Fruit fly (Drosophila melanogaster): ENCODE results near the gene pyx.
A peak's percentile ranks its signal among the peaks of the same experiment; 100 is the strongest.

The pyx gene

dm6 chr3L:177938-178337 lies 44.9 kb downstream of the pyx start:
- TF ChIP-seq CG3032 (tag; optimal IDR thresholded peaks at IDR 0.05) (no peak), CG8119 (GFP tag; IDR thresholded peaks at IDR 0.05) (no peak), OdsH (GFP tag; optimal IDR thresholded peaks at IDR 0.05) (no peak), lz (GFP tag; optimal IDR thresholded peaks at IDR 0.05) (no peak), CG8319 (GFP tag; optimal IDR thresholded peaks at IDR 0.05) (no peak), Eip78C (GFP tag) (peak; percentile 46), dsx (GFP tag; optimal IDR thresholded peaks at IDR 0.05; ENCODE audit: poor library complexity, severe bottlenecking) (peak; percentile 9), fd59A (GFP tag; optimal IDR thresholded peaks at IDR 0.05) (no peak), pdm3 (GFP tag; optimal IDR thresholded peaks at IDR 0.05) (no peak), Smox (GFP tag; optimal IDR thresholded peaks at IDR 0.05) (no peak), Eip75B (GFP tag; optimal IDR thresholded peaks at IDR 0.05) (no peak), eg (GFP tag; IDR thresholded peaks at IDR 0.05) (0 out of 3 replicates have a peak, but pooled peaks have one; percentile 28), fkh (GFP tag; optimal IDR thresholded peaks at IDR 0.05) (peak; percentile 11), ss (GFP tag; optimal IDR thresholded peaks at IDR 0.05) (peak; percentile 23 to 62), CG15336 (GFP tag; IDR thresholded peaks at IDR 0.05) (no peak), Sox102F (GFP tag; optimal IDR thresholded peaks at IDR 0.05) (no peak), CG1621 (tag; optimal IDR thresholded peaks at IDR 0.05) (peak; percentile 83), Met (GFP tag; optimal IDR thresholded peaks at IDR 0.05) (no peak), CG31627 (GFP tag; optimal IDR thresholded peaks at IDR 0.05) (no peak), CG7368 (GFP tag; optimal IDR thresholded peaks at IDR 0.05) (no peak), acj6 (GFP tag; optimal IDR thresholded peaks at IDR 0.05) (no peak), salr (GFP tag; optimal IDR thresholded peaks at IDR 0.05) (no peak), Hr4 (GFP tag; optimal IDR thresholded peaks at IDR 0.05) (no peak)

dm6 chr3L:175949-176348 lies 46.9 kb downstream of the pyx start, which contains the start of gene CG7049:
TSS of gene CG7049 (minus strand) at chr3L:176228.
- TF ChIP-seq Gug (GFP tag; IDR thresholded peaks at IDR 0.05) = no peak
- no peak for TF ChIP-seq CG9139 (GFP tag; optimal IDR thresholded peaks at IDR 0.05)
- TF ChIP-seq Ets96B (tag; optimal IDR thresholded peaks at IDR 0.05) = no peak
- peak; percentile 18 for TF ChIP-seq CG1621 (tag; optimal IDR thresholded peaks at IDR 0.05)
- TF ChIP-seq lz (GFP tag; optimal IDR thresholded peaks at IDR 0.05) = no peak
- TF ChIP-seq CG16779 (tag; optimal IDR thresholded peaks at IDR 0.05) = no peak
- no peak for TF ChIP-seq CG6163 (GFP tag; IDR thresholded peaks at IDR 0.05)
- no peak for TF ChIP-seq Smox (GFP tag; optimal IDR thresholded peaks at IDR 0.05)
- TF ChIP-seq CG6854 (GFP tag; optimal IDR thresholded peaks at IDR 0.05) = peak; percentile 8
- no peak for TF ChIP-seq CG4318 (GFP tag; optimal IDR thresholded peaks at IDR 0.05)
- TF ChIP-seq CG8119 (GFP tag; IDR thresholded peaks at IDR 0.05) = no peak
- no peak for TF ChIP-seq CG8319 (GFP tag; optimal IDR thresholded peaks at IDR 0.05)
- TF ChIP-seq Eip93F (GFP tag; optimal IDR thresholded peaks at IDR 0.05) = no peak
- TF ChIP-seq cyc (GFP tag; optimal IDR thresholded peaks at IDR 0.05) = no peak
- TF ChIP-seq ss (GFP tag; optimal IDR thresholded peaks at IDR 0.05) = no peak
- no peak for TF ChIP-seq vri (GFP tag; optimal IDR thresholded peaks at IDR 0.05)
- no peak for TF ChIP-seq Sox102F (GFP tag; optimal IDR thresholded peaks at IDR 0.05)
- no peak for TF ChIP-seq CG6276 (GFP tag; optimal IDR thresholded peaks at IDR 0.05)
- no peak for TF ChIP-seq CG34406 (GFP tag; optimal IDR thresholded peaks at IDR 0.05)
- TF ChIP-seq CG3032 (tag; optimal IDR thresholded peaks at IDR 0.05) = no peak
- no peak for TF ChIP-seq CG31627 (GFP tag; optimal IDR thresholded peaks at IDR 0.05)
- no peak for TF ChIP-seq acj6 (GFP tag; optimal IDR thresholded peaks at IDR 0.05)
- TF ChIP-seq Eip78C (GFP tag) = peak; percentile 63
- no peak for TF ChIP-seq salr (GFP tag; optimal IDR thresholded peaks at IDR 0.05)
- peak; percentile 28 for TF ChIP-seq fkh (GFP tag; optimal IDR thresholded peaks at IDR 0.05)
- no peak for TF ChIP-seq Met (GFP tag; optimal IDR thresholded peaks at IDR 0.05)
- TF ChIP-seq topi (GFP tag; optimal IDR thresholded peaks at IDR 0.05) = no peak

dm6 chr3L:174501-174900 lies 48.4 kb downstream of the pyx start:
- TF ChIP-seq esn (GFP tag; optimal IDR thresholded peaks at IDR 0.05) (peak; percentile 24), CG15336 (GFP tag; IDR thresholded peaks at IDR 0.05) (no peak), Hr38 (GFP tag; optimal IDR thresholded peaks at IDR 0.05) (no peak), CG8319 (GFP tag; optimal IDR thresholded peaks at IDR 0.05) (no peak), OdsH (GFP tag; optimal IDR thresholded peaks at IDR 0.05) (no peak), Eip78C (GFP tag) (peak; percentile 49), dsx (GFP tag; optimal IDR thresholded peaks at IDR 0.05; ENCODE audit: poor library complexity, severe bottlenecking) (peak; percentile 36), achi (GFP tag; optimal IDR thresholded peaks at IDR 0.05) (peak; percentile 28)
